Worm (Caenorhabditis elegans) whole organism, early embryonic: Measurements from ENCODE around the gene set-5.

Experiments used
- B0310.2 ChIP-seq: sonication (generic microtip); optimal IDR thresholded peaks from 2 replicates; lab custom pipeline; 2016; ENCODE audit warnings: mild to moderate bottlenecking, missing genetic modification characterization, missing compliant biosample characterization
- F13C5.2 ChIP-seq: sonication (generic microtip); optimal IDR thresholded peaks from 2 replicates; lab custom pipeline; 2017; ENCODE audit warnings: mild to moderate bottlenecking, missing genetic modification characterization, inconsistent platforms, missing compliant biosample characterization
- ama-1 ChIP-seq: fragments of 150-350 bp; optimal IDR thresholded peaks from 2 replicates; lab custom pipeline; 2014
- ceh-36 ChIP-seq: sonication (generic microtip); optimal IDR thresholded peaks from 2 replicates; lab custom pipeline; 2016; ENCODE audit warnings: missing genetic modification characterization, inconsistent platforms, missing compliant biosample characterization
- hmbx-1 ChIP-seq: sonication (generic microtip); optimal IDR thresholded peaks from 2 replicates; lab custom pipeline; 2016; ENCODE audit warnings: mild to moderate bottlenecking, missing genetic modification characterization, missing compliant biosample characterization
- hmg-4 ChIP-seq: fragments of 200-800 bp; sonication (Bioruptor generic); optimal IDR thresholded peaks from 2 replicates; lab custom pipeline; 2018; ENCODE audit warnings: mild to moderate bottlenecking, missing genetic modification characterization, missing compliant biosample characterization
- hnd-1 ChIP-seq: sonication (generic microtip); optimal IDR thresholded peaks from 2 replicates; lab custom pipeline; 2016; ENCODE audit warnings: missing genetic modification characterization, missing compliant biosample characterization
- scrt-1 ChIP-seq: fragments of 200-800 bp; sonication (Bioruptor generic); IDR thresholded peaks from 2 replicates; pipeline ENCODE4 v1.3.6; 2022; ENCODE audit warnings: missing genetic modification characterization, missing compliant biosample characterization

- no peak for TF ChIP-seq F13C5.2 (tag; lab: Kevin White, UChicago)
- TF ChIP-seq ama-1 (lab: Kevin White, UChicago), result no peak
- no peak for TF ChIP-seq ceh-36
- TF ChIP-seq B0310.2 (tag; lab: Kevin White, UChicago), result no peak
- TF ChIP-seq hmg-4 (GFP tag; lab: Kevin White, UChicago), result no peak
- no peak for TF ChIP-seq scrt-1
- no peak for TF ChIP-seq hnd-1
- no peak for TF ChIP-seq hmbx-1
These were observed 3.1 kb upstream of the set-5 start for ce11 chrV:14695713-14696112.
